Worm (Caenorhabditis elegans) whole organism, early embryonic: ENCODE measurements around the gene F49F1.15.

Source experiments
- B0310.2 ChIP-seq: sonication (generic microtip); optimal IDR thresholded peaks from 2 replicates; lab custom pipeline; 2016; ENCODE audit warnings: mild to moderate bottlenecking, missing genetic modification characterization, missing compliant biosample characterization
- F13C5.2 ChIP-seq: sonication (generic microtip); optimal IDR thresholded peaks from 2 replicates; lab custom pipeline; 2017; ENCODE audit warnings: mild to moderate bottlenecking, missing genetic modification characterization, inconsistent platforms, missing compliant biosample characterization
- aly-1 ChIP-seq: sonication (generic microtip); optimal IDR thresholded peaks from 2 replicates; lab custom pipeline; 2016; ENCODE audit warnings: missing genetic modification characterization, missing compliant biosample characterization
- ama-1 ChIP-seq: fragments of 150-350 bp; optimal IDR thresholded peaks from 2 replicates; lab custom pipeline; 2014
- ceh-13 ChIP-seq: fragments of 200-800 bp; sonication (Bioruptor generic); optimal IDR thresholded peaks from 2 replicates; lab custom pipeline; 2018; ENCODE audit warnings: mild to moderate bottlenecking, missing genetic modification characterization, missing compliant biosample characterization
- ceh-36 ChIP-seq: sonication (generic microtip); optimal IDR thresholded peaks from 2 replicates; lab custom pipeline; 2016; ENCODE audit warnings: missing genetic modification characterization, inconsistent platforms, missing compliant biosample characterization
- ets-7 ChIP-seq: sonication (generic microtip); optimal IDR thresholded peaks from 2 replicates; lab custom pipeline; 2016; ENCODE audit warnings: missing genotype, missing genetic modification characterization, missing compliant biosample characterization
- flt-1 ChIP-seq: fragments of 200-800 bp; sonication (Bioruptor generic); IDR thresholded peaks from 2 replicates; pipeline ENCODE4 v1.3.6; 2022; ENCODE audit warnings: missing genetic modification characterization, missing compliant biosample characterization
- hmbx-1 ChIP-seq: sonication (generic microtip); optimal IDR thresholded peaks from 2 replicates; lab custom pipeline; 2016; ENCODE audit warnings: mild to moderate bottlenecking, missing genetic modification characterization, missing compliant biosample characterization
- hmg-4 ChIP-seq: fragments of 200-800 bp; sonication (Bioruptor generic); optimal IDR thresholded peaks from 2 replicates; lab custom pipeline; 2018; ENCODE audit warnings: mild to moderate bottlenecking, missing genetic modification characterization, missing compliant biosample characterization
- hnd-1 ChIP-seq: sonication (generic microtip); optimal IDR thresholded peaks from 2 replicates; lab custom pipeline; 2016; ENCODE audit warnings: missing genetic modification characterization, missing compliant biosample characterization
- pes-1 ChIP-seq: fragments of 200-800 bp; sonication (Bioruptor generic); IDR thresholded peaks from 2 replicates; pipeline ENCODE4 v1.3.6; 2022; ENCODE audit warnings: missing genetic modification reagents, missing genetic modification characterization, missing compliant biosample characterization
- scrt-1 ChIP-seq: fragments of 200-800 bp; sonication (Bioruptor generic); IDR thresholded peaks from 2 replicates; pipeline ENCODE4 v1.3.6; 2022; ENCODE audit warnings: missing genetic modification characterization, missing compliant biosample characterization
- sea-1 ChIP-seq: fragments of 200-800 bp; sonication (Bioruptor generic); conservative IDR thresholded peaks from 2 replicates; pipeline ENCODE4 v1.3.6; 2022; ENCODE audit warnings: missing genetic modification characterization, missing compliant biosample characterization
- tbx-11 ChIP-seq: fragments of 200-800 bp; sonication (Bioruptor generic); IDR thresholded peaks from 2 replicates; pipeline ENCODE4 v1.3.6; 2022; ENCODE audit warnings: missing genetic modification characterization, missing compliant biosample characterization
- tbx-37 ChIP-seq: fragments of 200-800 bp; sonication (Bioruptor generic); conservative IDR thresholded peaks from 2 replicates; pipeline ENCODE4 v1.3.6; 2022; ENCODE audit warnings: missing genetic modification reagents, missing genetic modification characterization, missing compliant biosample characterization
- tra-4 ChIP-seq: sonication (generic microtip); optimal IDR thresholded peaks from 2 replicates; lab custom pipeline; 2017; ENCODE audit warnings: missing genetic modification characterization, missing compliant biosample characterization

Gene F49F1.15

DNA sequence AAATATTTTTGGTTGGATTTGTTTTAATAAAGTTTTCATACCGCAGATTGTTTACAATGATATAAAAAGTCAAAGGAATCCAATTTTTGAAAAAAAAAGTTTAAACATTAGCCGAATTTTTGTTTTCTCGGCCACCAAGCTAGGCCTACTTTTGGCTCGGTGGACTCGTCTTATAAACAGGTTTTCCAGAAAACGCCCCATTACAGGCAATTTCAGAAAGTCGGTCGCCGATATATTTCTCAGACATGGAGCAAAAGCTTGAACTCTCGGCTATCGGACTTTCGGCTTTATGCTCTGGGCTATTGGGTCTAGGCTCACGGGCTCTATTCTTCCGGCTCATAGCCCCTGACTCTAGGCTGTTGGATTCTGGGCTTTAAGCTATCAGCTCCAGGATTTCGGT lies 31.3 kb downstream of the F49F1.15 start:
- TF ChIP-seq tra-4 (tag; lab: Kevin White, UChicago) (no peak), hnd-1 (tag; lab: Kevin White, UChicago) (no peak), ceh-36 (no peak), F13C5.2 (no peak), ama-1 (lab: Kevin White, UChicago) (no peak), sea-1 (GFP tag; lab: Robert Waterston, UW) (no peak), tbx-11 (GFP tag; lab: Robert Waterston, UW) (no peak), hmg-4 (no peak), aly-1 (tag; lab: Kevin White, UChicago) (no peak), flt-1 (GFP tag; lab: Robert Waterston, UW) (no peak), pes-1 (GFP tag; lab: Robert Waterston, UW) (no peak), hmbx-1 (tag; lab: Kevin White, UChicago) (no peak), ets-7 (tag; lab: Kevin White, UChicago) (no peak), tbx-37 (GFP tag; lab: Robert Waterston, UW) (no peak), ceh-13 (GFP tag; lab: Kevin White, UChicago) (no peak), scrt-1 (GFP tag; lab: Robert Waterston, UW) (no peak)

DNA sequence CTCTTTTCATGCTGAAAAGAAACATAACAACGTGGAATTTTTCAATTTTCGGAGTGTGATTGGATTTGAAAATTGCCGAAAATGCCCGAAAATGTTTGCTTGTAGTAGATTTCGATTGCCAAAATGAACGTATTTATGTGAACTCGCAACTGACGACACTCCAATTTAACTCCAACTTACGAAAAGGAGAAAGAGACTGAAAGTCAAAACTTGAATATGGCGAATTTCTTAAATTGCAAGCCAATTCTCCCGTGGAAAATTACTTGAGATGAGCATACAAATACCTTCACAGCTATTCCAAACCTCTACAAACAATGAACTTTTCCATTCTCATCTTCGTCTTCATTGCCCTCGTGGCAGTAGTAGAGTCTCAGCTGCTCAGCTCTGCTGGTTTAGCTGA lies 31.8 kb downstream of the F49F1.15 start:
- TF ChIP-seq scrt-1 (GFP tag; lab: Robert Waterston, UW) (no peak), tbx-37 (GFP tag; lab: Robert Waterston, UW) (no peak), ceh-36 (no peak), sea-1 (GFP tag; lab: Robert Waterston, UW) (no peak), flt-1 (GFP tag; lab: Robert Waterston, UW) (no peak), aly-1 (tag; lab: Kevin White, UChicago) (no peak), pes-1 (GFP tag; lab: Robert Waterston, UW) (no peak), B0310.2 (tag; lab: Kevin White, UChicago) (no peak), ceh-13 (GFP tag; lab: Kevin White, UChicago) (no peak), hmg-4 (no peak), ama-1 (lab: Kevin White, UChicago) (no peak), tbx-11 (GFP tag; lab: Robert Waterston, UW) (no peak), hnd-1 (tag; lab: Kevin White, UChicago) (no peak), tra-4 (tag; lab: Kevin White, UChicago) (no peak), ets-7 (tag; lab: Kevin White, UChicago) (no peak), hmbx-1 (tag; lab: Kevin White, UChicago) (no peak), F13C5.2 (no peak)

DNA sequence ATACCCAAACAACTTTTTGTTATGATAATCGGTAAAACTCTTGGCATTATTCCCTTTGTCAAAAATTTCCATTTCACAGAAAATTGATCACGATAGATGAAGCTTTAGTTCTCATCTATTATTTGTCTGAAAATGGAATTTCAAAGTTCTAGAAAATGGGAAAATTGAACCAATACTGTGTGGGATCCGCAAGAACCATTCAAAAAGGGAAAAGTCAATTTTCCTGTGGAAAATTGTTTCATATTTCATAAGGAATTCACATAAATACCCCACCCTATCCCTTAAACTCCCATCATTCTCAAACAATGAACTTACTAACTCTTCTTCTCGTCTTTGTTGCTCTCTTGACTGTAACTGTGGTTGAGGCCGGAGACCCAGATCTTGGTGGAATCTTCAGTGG lies 33.6 kb downstream of the F49F1.15 start, which contains the start of the genes C35B1.9 and C35B1.3:
Gene C35B1.9, minus strand, starts transcription at position 101 of the 400 bp plus-strand sequence.
Gene C35B1.3, plus strand, starts transcription at position 306 of the 400 bp plus-strand sequence.
- TF ChIP-seq pes-1 (GFP tag; lab: Robert Waterston, UW) (no peak), B0310.2 (tag; lab: Kevin White, UChicago) (no peak), tbx-11 (GFP tag; lab: Robert Waterston, UW) (no peak), tbx-37 (GFP tag; lab: Robert Waterston, UW) (no peak), hmg-4 (no peak), F13C5.2 (no peak), sea-1 (GFP tag; lab: Robert Waterston, UW) (no peak), hnd-1 (tag; lab: Kevin White, UChicago) (no peak), hmbx-1 (tag; lab: Kevin White, UChicago) (no peak), ceh-13 (GFP tag; lab: Kevin White, UChicago) (no peak), ama-1 (lab: Kevin White, UChicago) (no peak), flt-1 (GFP tag; lab: Robert Waterston, UW) (no peak)

DNA sequence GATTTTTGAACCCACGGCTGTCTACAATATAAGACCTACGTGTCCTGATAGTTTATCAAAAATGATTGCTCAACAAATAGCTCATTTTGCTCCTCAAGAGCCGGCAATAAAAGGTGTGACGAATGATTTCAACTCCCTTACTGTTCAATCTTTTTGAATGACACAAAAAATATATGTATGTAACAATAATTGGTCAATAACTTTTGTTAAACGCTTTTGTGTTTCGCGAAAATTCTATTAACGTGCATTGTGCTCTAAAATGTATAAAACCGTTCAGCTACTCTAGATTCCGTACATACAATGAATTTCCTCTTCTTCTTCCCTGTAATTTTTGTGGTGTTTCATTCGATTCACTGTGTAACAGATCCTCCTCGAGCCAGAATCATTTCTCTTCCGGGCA lies 34.9 kb downstream of the F49F1.15 start, which contains the start of gene C35B1.4:
Gene C35B1.4, plus strand, starts transcription at position 301 of the 400 bp plus-strand sequence.
- TF ChIP-seq hnd-1 (tag; lab: Kevin White, UChicago), result no peak
- no peak for TF ChIP-seq tbx-11 (GFP tag; lab: Robert Waterston, UW)
- TF ChIP-seq ceh-36, result no peak
- no peak for TF ChIP-seq F13C5.2
- TF ChIP-seq aly-1 (tag; lab: Kevin White, UChicago), result no peak
- TF ChIP-seq ets-7 (tag; lab: Kevin White, UChicago), result no peak
- TF ChIP-seq hmg-4, result no peak
- no peak for TF ChIP-seq pes-1 (GFP tag; lab: Robert Waterston, UW)
- TF ChIP-seq ceh-13 (GFP tag; lab: Kevin White, UChicago), result no peak
- TF ChIP-seq ama-1 (lab: Kevin White, UChicago), result no peak
- no peak for TF ChIP-seq tra-4 (tag; lab: Kevin White, UChicago)

DNA sequence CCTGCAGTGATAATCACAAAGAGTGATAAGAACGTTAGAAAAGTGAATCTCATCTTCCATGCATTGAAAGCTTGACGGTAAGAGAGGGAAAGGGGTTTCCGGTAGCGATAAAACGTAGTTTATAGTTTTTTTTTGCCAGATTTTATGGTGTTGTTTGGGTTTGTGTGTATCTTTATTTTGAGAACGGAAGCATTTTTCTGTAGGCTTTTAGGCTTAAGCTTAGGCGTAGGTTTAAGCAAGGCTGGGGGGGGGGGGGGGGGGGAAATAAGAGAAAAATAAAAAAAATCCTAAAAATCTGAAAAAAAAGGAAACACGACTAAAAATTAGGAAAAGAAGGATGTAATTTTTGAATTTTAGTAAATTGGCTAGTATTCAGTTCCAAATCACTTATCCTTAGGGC lies 35.5 kb downstream of the F49F1.15 start, which contains the start of gene C35B1.8:
Gene C35B1.8, minus strand, starts transcription at position 101 of the 400 bp plus-strand sequence.
- no peak for TF ChIP-seq ets-7 (tag; lab: Kevin White, UChicago)
- no peak for TF ChIP-seq B0310.2 (tag; lab: Kevin White, UChicago)
- no peak for TF ChIP-seq hnd-1 (tag; lab: Kevin White, UChicago)
- no peak for TF ChIP-seq ceh-36
- TF ChIP-seq flt-1 (GFP tag; lab: Robert Waterston, UW), result no peak
- TF ChIP-seq hmbx-1 (tag; lab: Kevin White, UChicago), result no peak
- TF ChIP-seq tra-4 (tag; lab: Kevin White, UChicago), result no peak
- TF ChIP-seq sea-1 (GFP tag; lab: Robert Waterston, UW), result no peak
- TF ChIP-seq hmg-4, result no peak
- TF ChIP-seq ama-1 (lab: Kevin White, UChicago), result no peak
- TF ChIP-seq scrt-1 (GFP tag; lab: Robert Waterston, UW), result no peak
- TF ChIP-seq ceh-13 (GFP tag; lab: Kevin White, UChicago), result no peak
- no peak for TF ChIP-seq F13C5.2
- no peak for TF ChIP-seq tbx-11 (GFP tag; lab: Robert Waterston, UW)
- TF ChIP-seq pes-1 (GFP tag; lab: Robert Waterston, UW), result no peak
- TF ChIP-seq aly-1 (tag; lab: Kevin White, UChicago), result no peak
- TF ChIP-seq tbx-37 (GFP tag; lab: Robert Waterston, UW), result no peak

DNA sequence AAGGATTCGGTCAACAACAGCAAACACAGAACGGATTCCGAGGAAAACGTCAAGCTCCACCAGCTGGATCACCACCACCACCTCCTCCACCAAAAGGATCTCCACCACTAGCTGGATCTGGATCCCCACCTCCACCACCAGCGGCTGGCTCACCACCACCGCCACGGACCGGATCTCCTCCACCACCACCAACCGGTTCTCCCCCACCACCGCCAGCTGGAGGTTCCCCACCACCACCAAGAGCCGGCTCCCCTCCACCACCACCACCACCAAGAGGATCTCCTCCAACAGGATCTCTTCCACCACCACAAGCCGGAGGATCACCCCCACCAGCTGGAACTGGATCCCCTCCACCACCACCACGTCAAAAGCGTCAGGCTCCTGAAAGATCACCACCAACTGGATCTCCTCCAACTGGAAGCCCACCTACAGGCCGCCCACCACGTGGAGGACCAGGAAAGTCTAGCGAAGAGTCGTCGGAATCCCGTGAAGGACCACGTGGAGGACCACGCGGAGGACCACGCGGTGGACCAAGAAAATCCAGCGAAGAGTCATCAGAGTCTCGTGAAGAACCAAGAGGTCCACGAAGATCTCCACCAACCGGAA lies 37.6 kb downstream of the F49F1.15 start:
- TF ChIP-seq hmg-4, result no peak
